Worm (Caenorhabditis elegans): Measurements from ENCODE around the gene npr-6.

Gene npr-6

DNA sequence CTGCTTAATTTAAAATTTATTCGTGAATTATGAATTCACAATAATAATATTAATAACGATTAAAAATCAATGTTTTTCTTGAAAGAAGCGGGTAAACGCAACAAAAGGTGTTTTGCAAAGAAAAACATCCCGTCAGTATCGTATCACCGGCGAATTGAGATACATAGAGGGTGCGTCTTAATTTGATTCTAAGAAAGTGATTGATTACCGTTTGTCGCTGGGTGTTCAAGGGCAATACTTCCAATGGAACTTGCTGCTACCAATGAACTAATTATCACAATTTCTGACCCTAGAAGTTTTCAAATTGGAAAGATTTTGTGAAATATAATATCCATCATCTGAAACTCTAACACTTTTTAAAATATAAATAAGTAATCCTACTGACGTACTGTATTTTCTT lies 39.9 kb downstream of the npr-6 start:
- TF ChIP-seq pqm-1 (tag; optimal IDR thresholded peaks at IDR 0.05): no peak
- no peak for TF ChIP-seq ceh-22 (tag; optimal IDR thresholded peaks at IDR 0.05)
- no peak for TF ChIP-seq eyg-1 (tag; optimal IDR thresholded peaks at IDR 0.05)
- TF ChIP-seq ttx-3 (tag; optimal IDR thresholded peaks at IDR 0.05): no peak
- no peak for TF ChIP-seq che-1 (tag; optimal IDR thresholded peaks at IDR 0.05)

- TF ChIP-seq ceh-18 (tag; optimal IDR thresholded peaks at IDR 0.05) (no peak), ceh-24 (tag; optimal IDR thresholded peaks at IDR 0.05) (no peak)
These were observed 44.6 kb downstream of the npr-6 start, which contains the start of gene str-74 for ce11 chrX:10240939-10241338. TSS of gene str-74 (minus strand) at chrX:10241039.

- peak; percentile 73 for TF ChIP-seq unc-55 (GFP tag; optimal IDR thresholded peaks at IDR 0.05)
- peak; percentile 1 for TF ChIP-seq tbx-2 (tag; optimal IDR thresholded peaks at IDR 0.05)
- no peak for TF ChIP-seq syd-9 (tag; optimal IDR thresholded peaks at IDR 0.05)
- peak; percentile 40 for TF ChIP-seq nfya-1 (tag; optimal IDR thresholded peaks at IDR 0.05)
- TF ChIP-seq C08G9.2 (tag; optimal IDR thresholded peaks at IDR 0.05): no peak
- TF ChIP-seq pax-1 (tag; optimal IDR thresholded peaks at IDR 0.05): no peak
These were observed 47.3 kb downstream of the npr-6 start for ce11 chrX:10238146-10238749.

- no peak for TF ChIP-seq syd-9 (tag; optimal IDR thresholded peaks at IDR 0.05)
- no peak for TF ChIP-seq hlh-13 (GFP tag; optimal IDR thresholded peaks at IDR 0.05)
- TF ChIP-seq nfya-1 (tag; optimal IDR thresholded peaks at IDR 0.05): no peak
- no peak for TF ChIP-seq tbx-2 (tag; optimal IDR thresholded peaks at IDR 0.05)
- TF ChIP-seq F13H6.1 (tag; optimal IDR thresholded peaks at IDR 0.05): no peak
- no peak for TF ChIP-seq ref-2 (tag; optimal IDR thresholded peaks at IDR 0.05)
- TF ChIP-seq ceh-34 (tag; optimal IDR thresholded peaks at IDR 0.05): no peak
- no peak for TF ChIP-seq ceh-30 (tag; optimal IDR thresholded peaks at IDR 0.05)
- TF ChIP-seq unc-3 (GFP tag; conservative IDR thresholded peaks at IDR 0.05): no peak
- TF ChIP-seq unc-3 (tag; optimal IDR thresholded peaks at IDR 0.05): no peak
- no peak for TF ChIP-seq ceh-31 (tag; optimal IDR thresholded peaks at IDR 0.05)
- TF ChIP-seq C08G9.2 (tag; optimal IDR thresholded peaks at IDR 0.05): no peak
These were observed 48.7 kb downstream of the npr-6 start, which contains the start of gene zipt-13 for ce11 chrX:10236844-10237243. TSS of gene zipt-13 (minus strand) at chrX:10236944.

Measured in whole organism, late embryonic.